Worm (Caenorhabditis elegans) whole organism, early embryonic: ENCODE measurements around the gene srsx-31.

Source experiments
- aly-1 ChIP-seq: sonication (generic microtip); optimal IDR thresholded peaks from 2 replicates; lab custom pipeline; 2016; ENCODE audit warnings: missing genetic modification characterization, missing compliant biosample characterization
- ama-1 ChIP-seq: fragments of 150-350 bp; optimal IDR thresholded peaks from 2 replicates; lab custom pipeline; 2014
- flt-1 ChIP-seq: fragments of 200-800 bp; sonication (Bioruptor generic); IDR thresholded peaks from 2 replicates; pipeline ENCODE4 v1.3.6; 2022; ENCODE audit warnings: missing genetic modification characterization, missing compliant biosample characterization
- tbx-37 ChIP-seq: fragments of 200-800 bp; sonication (Bioruptor generic); conservative IDR thresholded peaks from 2 replicates; pipeline ENCODE4 v1.3.6; 2022; ENCODE audit warnings: missing genetic modification reagents, missing genetic modification characterization, missing compliant biosample characterization

- no peak for TF ChIP-seq ama-1 (lab: Kevin White, UChicago)
- TF ChIP-seq tbx-37 (GFP tag; lab: Robert Waterston, UW), result no peak
- no peak for TF ChIP-seq aly-1
- TF ChIP-seq flt-1 (GFP tag; lab: Robert Waterston, UW), result no peak
Observed at ce11 chrV:11225981-11226380, 28.9 kb downstream of the srsx-31 start, which contains the start of gene bgal-1.
